Fruit fly (Drosophila melanogaster) whole organism, adult: ENCODE measurements around the gene Acsf2.

Experiments
- CG11617 ChIP-seq: fragments of 200-800 bp; sonication (Bioruptor generic); optimal IDR thresholded peaks from 2 replicates; lab custom pipeline; 2017; ENCODE audit warnings: mild to moderate bottlenecking, missing biosample characterization, missing genetic modification reagents, missing genetic modification characterization
- CG12768 ChIP-seq: fragments of 200-800 bp; sonication (Bioruptor generic); optimal IDR thresholded peaks from 2 replicates; lab custom pipeline; 2017; ENCODE audit warnings: missing biosample characterization, missing genetic modification characterization, mild to moderate bottlenecking, moderate library complexity, missing genetic modification reagents
- CG14711 ChIP-seq: fragments of 200-800 bp; sonication (Bioruptor generic); optimal IDR thresholded peaks from 2 replicates; lab custom pipeline; 2018; ENCODE audit warnings: missing biosample characterization, mild to moderate bottlenecking, missing genetic modification characterization, moderate library complexity
- CG1620 ChIP-seq: fragments of 200-800 bp; sonication (Bioruptor generic); optimal IDR thresholded peaks from 2 replicates; lab custom pipeline; 2016; ENCODE audit warnings: missing biosample characterization, missing genetic modification characterization
- CG33017 ChIP-seq: fragments of 200-800 bp; sonication (Bioruptor generic); optimal IDR thresholded peaks from 2 replicates; lab custom pipeline; 2018; ENCODE audit warnings: missing biosample characterization, mild to moderate bottlenecking, missing genetic modification characterization, moderate library complexity
- CG5204 ChIP-seq: fragments of 200-800 bp; sonication (Bioruptor generic); optimal IDR thresholded peaks from 2 replicates; lab custom pipeline; 2016; ENCODE audit warnings: missing biosample characterization, missing genetic modification characterization
- CG7045 ChIP-seq: fragments of 200-800 bp; sonication (Bioruptor generic); optimal IDR thresholded peaks from 2 replicates; lab custom pipeline; 2017; ENCODE audit warnings: missing biosample characterization, mild to moderate bottlenecking, missing genetic modification characterization
- CG7101 ChIP-seq: fragments of 200-800 bp; sonication (Bioruptor generic); optimal IDR thresholded peaks from 2 replicates; lab custom pipeline; 2018; ENCODE audit warnings: missing biosample characterization, mild to moderate bottlenecking, missing genetic modification characterization, moderate library complexity
- Clk ChIP-seq: fragments of 200-800 bp; sonication (Bioruptor generic); optimal IDR thresholded peaks from 2 replicates; lab custom pipeline; 2017; ENCODE audit warnings: missing biosample characterization, missing genetic modification characterization
- Crg-1 ChIP-seq: fragments of 200-800 bp; sonication (Bioruptor generic); optimal IDR thresholded peaks from 2 replicates; lab custom pipeline; 2016; ENCODE audit warnings: missing biosample characterization, missing genetic modification characterization
- Hr96 ChIP-seq: fragments of 200-800 bp; sonication (Bioruptor generic); optimal IDR thresholded peaks from 2 replicates; lab custom pipeline; 2016; ENCODE audit warnings: missing biosample characterization, missing genetic modification characterization
- Mnt ChIP-seq: fragments of 200-800 bp; sonication (Bioruptor generic); optimal IDR thresholded peaks from 2 replicates; lab custom pipeline; 2016; ENCODE audit warnings: missing biosample characterization, mild to moderate bottlenecking, missing genetic modification characterization
- bab1 ChIP-seq: fragments of 200-800 bp; sonication (Bioruptor generic); optimal IDR thresholded peaks from 3 replicates; lab custom pipeline; 2019; ENCODE audit warnings: missing biosample characterization, mild to moderate bottlenecking, missing genetic modification characterization, moderate library complexity
- cic ChIP-seq: fragments of 200-800 bp; sonication (Bioruptor generic); optimal IDR thresholded peaks from 2 replicates; lab custom pipeline; 2017; ENCODE audit warnings: missing biosample characterization, mild to moderate bottlenecking, missing genetic modification characterization, moderate library complexity
- cnc ChIP-seq, 2 experiments: fragments of >200 bp; optimal IDR thresholded peaks; 2 replicates each; lab custom pipeline; 2017
- kay ChIP-seq: fragments of 200-800 bp; sonication (Bioruptor generic); peaks from one replicate; lab custom pipeline; 2016; ENCODE audit warnings: missing biosample characterization, missing genetic modification characterization, borderline replicate concordance
- ovo ChIP-seq: fragments of 200-800 bp; sonication (Bioruptor generic); optimal IDR thresholded peaks from 2 replicates; lab custom pipeline; 2016; ENCODE audit warnings: missing biosample characterization, missing genetic modification characterization
- pad ChIP-seq: fragments of 200-800 bp; sonication (Bioruptor generic); optimal IDR thresholded peaks from 3 replicates; lab custom pipeline; 2017; ENCODE audit warnings: missing biosample characterization, missing genetic modification characterization, mild to moderate bottlenecking, moderate library complexity, missing genetic modification reagents
- tj ChIP-seq: fragments of 200-800 bp; sonication (Bioruptor generic); optimal IDR thresholded peaks from 3 replicates; lab custom pipeline; 2017; ENCODE audit warnings: missing biosample characterization, mild to moderate bottlenecking, missing genetic modification characterization, moderate library complexity
- toe ChIP-seq: fragments of 200-800 bp; sonication (Bioruptor generic); optimal IDR thresholded peaks from 2 replicates; lab custom pipeline; 2016; ENCODE audit warnings: missing biosample characterization, missing genetic modification characterization

Gene Acsf2

DNA sequence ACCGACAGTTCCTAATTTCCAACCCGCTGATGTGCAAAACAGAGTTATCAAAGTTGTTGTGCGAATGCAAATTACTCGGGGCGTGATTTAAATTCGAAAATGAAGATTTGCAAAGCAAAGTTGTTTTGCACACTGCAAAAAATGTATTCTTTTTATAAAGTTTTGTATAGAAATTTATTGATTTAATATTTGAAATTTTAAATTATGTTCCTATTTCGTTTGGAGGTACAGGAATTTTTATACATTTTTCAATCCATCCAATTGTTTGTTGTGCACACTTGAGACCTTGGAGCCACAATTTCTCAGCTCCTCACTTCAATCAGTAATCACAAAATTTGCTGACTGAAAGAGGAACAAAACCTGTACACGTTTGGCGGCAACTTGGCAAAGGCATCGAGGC lies 33.0 kb upstream of the Acsf2 start:
- TF ChIP-seq CG14711 (tag; lab: Kevin White, UChicago) = no peak
- no peak for TF ChIP-seq toe (GFP tag; lab: Kevin White, UChicago)
- TF ChIP-seq Clk (GFP tag; lab: Kevin White, UChicago) = no peak
- no peak for TF ChIP-seq CG33017 (tag; lab: Kevin White, UChicago)
- TF ChIP-seq Crg-1 (GFP tag; lab: Kevin White, UChicago) = no peak

- TF ChIP-seq pad (GFP tag; lab: Kevin White, UChicago) (no peak), kay (GFP tag; lab: Kevin White, UChicago) (no peak)
Observed at dm6 chr2L:5374216-5374615, 32.2 kb upstream of the Acsf2 start.

DNA sequence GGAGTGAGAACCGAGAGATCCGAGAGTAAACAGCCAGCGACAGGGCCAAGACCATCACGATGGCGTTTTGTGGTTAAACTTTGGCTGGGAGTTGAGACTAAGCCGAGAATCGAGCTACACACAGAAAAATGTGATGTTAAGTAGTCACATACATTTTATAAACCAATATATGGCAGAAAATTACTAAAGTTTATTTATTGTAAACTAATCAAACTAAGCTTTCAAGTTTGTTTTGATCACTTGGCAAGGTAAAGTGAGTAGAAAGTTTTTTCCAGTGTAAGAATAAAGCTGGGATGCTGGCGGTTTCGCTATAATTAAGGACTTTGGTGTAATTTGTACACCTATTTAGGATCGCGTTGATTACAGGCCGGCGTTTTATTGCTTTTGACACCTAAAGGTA lies 30.5 kb upstream of the Acsf2 start:
- no peak for TF ChIP-seq tj
- no peak for TF ChIP-seq CG33017 (tag; lab: Kevin White, UChicago)
- TF ChIP-seq cnc (optimal IDR thresholded peaks at IDR 0.05; lab: Kevin White, UChicago) = no peak
- TF ChIP-seq pad (GFP tag; lab: Kevin White, UChicago) = no peak
- no peak for TF ChIP-seq CG7101 (tag; lab: Kevin White, UChicago)
- no peak for TF ChIP-seq kay (GFP tag; lab: Kevin White, UChicago)
- TF ChIP-seq CG12768 = no peak
- no peak for TF ChIP-seq CG5204 (GFP tag; lab: Kevin White, UChicago)
- TF ChIP-seq CG11617 (GFP tag; lab: Kevin White, UChicago) = no peak
- TF ChIP-seq Crg-1 (GFP tag; lab: Kevin White, UChicago) = no peak
- TF ChIP-seq ovo = no peak
- no peak for TF ChIP-seq Mnt (GFP tag; lab: Kevin White, UChicago)
- no peak for TF ChIP-seq bab1 (GFP tag; lab: Kevin White, UChicago)
- no peak for TF ChIP-seq CG1620
- TF ChIP-seq Clk (GFP tag; lab: Kevin White, UChicago) = no peak
- TF ChIP-seq cic (GFP tag; lab: Kevin White, UChicago) = no peak
- no peak for TF ChIP-seq Hr96 (GFP tag; lab: Kevin White, UChicago)

DNA sequence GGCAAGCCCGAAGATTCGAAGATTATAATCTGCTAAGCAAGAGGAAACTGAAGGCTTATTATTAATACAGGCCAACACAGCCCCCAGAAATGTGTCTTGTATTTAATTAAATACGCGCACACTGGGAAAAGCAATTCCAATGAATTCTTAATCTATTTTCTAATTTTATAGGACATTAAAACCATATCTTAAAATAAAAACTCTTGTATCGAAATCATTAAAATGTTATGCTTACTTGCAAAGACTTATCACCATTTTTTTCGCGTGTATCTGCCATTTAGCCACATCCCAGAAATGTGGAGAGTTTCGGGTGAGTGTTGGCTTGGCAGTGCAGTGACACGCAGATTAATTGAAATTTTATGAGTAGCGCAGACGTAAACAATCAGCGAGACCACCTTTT lies 25.9 kb upstream of the Acsf2 start:
- TF ChIP-seq ovo (no peak), cnc (optimal IDR thresholded peaks at IDR 0.05; lab: Kevin White, UChicago) (no peak), CG11617 (GFP tag; lab: Kevin White, UChicago) (no peak), kay (GFP tag; lab: Kevin White, UChicago) (no peak), Mnt (GFP tag; lab: Kevin White, UChicago) (no peak), cic (GFP tag; lab: Kevin White, UChicago) (no peak), Hr96 (GFP tag; lab: Kevin White, UChicago) (no peak), toe (GFP tag; lab: Kevin White, UChicago) (no peak), Clk (GFP tag; lab: Kevin White, UChicago) (no peak), CG5204 (GFP tag; lab: Kevin White, UChicago) (no peak), tj (no peak), bab1 (GFP tag; lab: Kevin White, UChicago) (no peak), pad (GFP tag; lab: Kevin White, UChicago) (no peak), CG12768 (no peak), CG14711 (tag; lab: Kevin White, UChicago) (no peak), CG7045 (no peak), CG33017 (tag; lab: Kevin White, UChicago) (no peak), CG7101 (tag; lab: Kevin White, UChicago) (no peak), Crg-1 (GFP tag; lab: Kevin White, UChicago) (no peak)

DNA sequence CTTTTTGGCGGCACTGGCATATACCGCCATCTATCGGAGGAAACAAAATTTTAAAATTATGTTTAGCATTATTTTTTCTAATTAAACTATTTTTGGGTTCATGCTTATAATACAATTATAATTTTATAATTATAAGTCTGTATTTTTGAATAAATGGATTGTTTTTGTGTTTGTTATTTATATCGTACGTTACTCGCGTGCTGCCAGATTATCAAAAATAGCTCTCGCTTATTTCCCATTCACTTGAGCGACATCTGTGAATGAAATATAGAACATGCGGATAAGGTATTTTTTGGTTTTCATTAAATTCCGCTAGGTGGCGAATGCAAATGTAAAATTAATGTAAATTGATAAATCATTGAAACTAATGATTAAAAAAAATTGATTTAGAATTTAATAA lies 23.8 kb upstream of the Acsf2 start:
- TF ChIP-seq toe (GFP tag; lab: Kevin White, UChicago) = no peak
- TF ChIP-seq CG12768 = no peak
- TF ChIP-seq Mnt (GFP tag; lab: Kevin White, UChicago) = no peak
- TF ChIP-seq CG14711 (tag; lab: Kevin White, UChicago) = no peak
- no peak for TF ChIP-seq CG7101 (tag; lab: Kevin White, UChicago)
- TF ChIP-seq CG7045 = no peak

DNA sequence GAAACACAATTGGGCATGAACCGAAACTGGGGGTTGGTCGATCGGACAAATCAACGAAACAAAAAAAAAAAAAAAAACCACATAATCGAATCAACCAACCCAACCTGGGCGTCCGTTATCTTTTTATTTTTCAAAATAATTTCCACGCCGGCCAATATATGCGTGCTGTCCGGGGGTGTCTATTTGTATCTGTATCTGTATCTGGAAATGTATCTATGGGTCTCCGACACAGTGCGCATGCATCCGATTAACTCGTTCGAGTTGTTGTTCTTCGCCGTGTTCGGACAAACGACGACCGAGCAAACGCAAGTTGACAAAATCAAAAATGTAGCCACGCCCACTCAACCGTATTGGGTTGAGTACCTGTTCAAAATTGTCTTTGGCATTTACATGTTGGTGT lies 20.3 kb upstream of the Acsf2 start:
- TF ChIP-seq CG1620 (no peak), kay (GFP tag; lab: Kevin White, UChicago) (no peak), bab1 (GFP tag; lab: Kevin White, UChicago) (no peak), CG33017 (tag; lab: Kevin White, UChicago) (no peak), pad (GFP tag; lab: Kevin White, UChicago) (no peak), Mnt (GFP tag; lab: Kevin White, UChicago) (no peak), CG14711 (tag; lab: Kevin White, UChicago) (no peak), toe (GFP tag; lab: Kevin White, UChicago) (no peak), CG5204 (GFP tag; lab: Kevin White, UChicago) (no peak), ovo (no peak), CG7101 (tag; lab: Kevin White, UChicago) (no peak), CG12768 (no peak), tj (no peak), Clk (GFP tag; lab: Kevin White, UChicago) (no peak), cnc (optimal IDR thresholded peaks at IDR 0.05; lab: Kevin White, UChicago) (no peak), cic (GFP tag; lab: Kevin White, UChicago) (no peak), CG11617 (GFP tag; lab: Kevin White, UChicago) (no peak), Crg-1 (GFP tag; lab: Kevin White, UChicago) (no peak)

DNA sequence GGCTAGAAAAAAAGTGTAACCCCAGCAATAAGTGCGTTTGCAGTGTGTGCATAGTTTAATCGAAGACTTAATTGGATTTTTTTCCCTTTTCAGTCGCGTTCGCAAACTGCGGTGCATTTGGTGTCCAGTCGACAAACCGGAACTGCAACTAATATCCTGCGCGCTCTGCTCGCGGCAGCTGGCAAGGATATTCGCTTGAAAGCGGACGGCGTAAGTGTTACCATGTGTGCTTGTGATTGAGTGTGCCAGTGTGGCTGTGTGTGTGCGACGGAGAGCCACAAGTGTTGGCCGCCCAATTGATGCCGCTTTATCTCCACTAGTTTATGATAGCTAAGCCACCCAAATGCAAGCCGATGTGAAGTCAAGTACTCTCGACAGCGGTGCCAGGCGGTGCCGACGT lies 11.4 kb upstream of the Acsf2 start:
- TF ChIP-seq cic (GFP tag; lab: Kevin White, UChicago) = no peak
- no peak for TF ChIP-seq toe (GFP tag; lab: Kevin White, UChicago)
- TF ChIP-seq tj = no peak
- no peak for TF ChIP-seq CG12768
- no peak for TF ChIP-seq CG5204 (GFP tag; lab: Kevin White, UChicago)
- no peak for TF ChIP-seq CG33017 (tag; lab: Kevin White, UChicago)
- TF ChIP-seq Hr96 (GFP tag; lab: Kevin White, UChicago) = no peak
- TF ChIP-seq CG7101 (tag; lab: Kevin White, UChicago) = no peak
- no peak for TF ChIP-seq Crg-1 (GFP tag; lab: Kevin White, UChicago)
- TF ChIP-seq Mnt (GFP tag; lab: Kevin White, UChicago) = no peak
- no peak for TF ChIP-seq CG1620
- TF ChIP-seq kay (GFP tag; lab: Kevin White, UChicago) = no peak
